Worm (Caenorhabditis elegans) whole organism, young adult: ENCODE data around the gene T25E4.2.
"Not testable (repeated sequence)": the region's sequence is repeated elsewhere in the genome, so short reads cannot be mapped to it uniquely, and the experiment has no call there.

ENCODE experiments used
- F23B12.7 ChIP-seq: sonication (generic microtip); optimal IDR thresholded peaks from 2 replicates; lab custom pipeline; 2017; ENCODE audit warnings: missing genetic modification characterization, mild to moderate bottlenecking, missing compliant biosample characterization, antibody characterized with exemption, moderate library complexity; ENCODE audit not compliant: insufficient read depth
- F49E8.2 ChIP-seq: sonication (generic microtip); optimal IDR thresholded peaks from 3 replicates; lab custom pipeline; 2017; ENCODE audit warnings: missing genetic modification characterization, mild to moderate bottlenecking, missing compliant biosample characterization, antibody characterized with exemption, moderate library complexity; ENCODE audit not compliant: insufficient read depth
- ama-1 ChIP-seq, 3 experiments: fragments of 150-350 bp in 1 of 3; sonication (generic microtip) in 2 of 3; optimal IDR thresholded peaks; 2 replicates each; lab custom pipeline; 2014 to 2018; ENCODE audit warnings: missing biosample characterization in 2 of 3, missing genetic modification characterization in 2 of 3, missing genetic modification reagents in 2 of 3
- aptf-2 ChIP-seq: fragments of 200-800 bp; sonication (Bioruptor generic); conservative IDR thresholded peaks from 2 replicates; pipeline ENCODE4 v1.3.6; 2022; ENCODE audit warnings: missing genetic modification reagents, missing genetic modification characterization, missing compliant biosample characterization
- ets-4 ChIP-seq: fragments of 200-800 bp; sonication (Bioruptor generic); optimal IDR thresholded peaks from 2 replicates; lab custom pipeline; 2018; ENCODE audit warnings: mild to moderate bottlenecking, missing genetic modification characterization, missing compliant biosample characterization
- let-526 ChIP-seq: fragments of 200-800 bp; sonication (Bioruptor generic); IDR thresholded peaks from 2 replicates; pipeline ENCODE4 v1.3.6; 2022; ENCODE audit warnings: missing genetic modification reagents, missing genetic modification characterization, missing compliant biosample characterization
- lin-40 ChIP-seq: sonication (generic microtip); optimal IDR thresholded peaks from 2 replicates; lab custom pipeline; 2016; ENCODE audit warnings: missing genetic modification characterization, mild to moderate bottlenecking, missing compliant biosample characterization, missing genotype, missing genetic modification reagents
- mes-4 ChIP-seq: sonication (generic microtip); optimal IDR thresholded peaks from 2 replicates; lab custom pipeline; 2016; ENCODE audit warnings: missing genotype, missing genetic modification characterization, missing compliant biosample characterization
- nhr-80 ChIP-seq: sonication (generic microtip); optimal IDR thresholded peaks from 2 replicates; lab custom pipeline; 2016; ENCODE audit warnings: missing genetic modification characterization, missing compliant biosample characterization
- pha-4 ChIP-seq: fragments of 150-350 bp; sonication (generic microtip); optimal IDR thresholded peaks from 2 replicates; lab custom pipeline; 2014; ENCODE audit warnings: missing biosample characterization, missing genetic modification reagents, missing genetic modification characterization
- snpc-4 ChIP-seq, 5 experiments: fragments of 150-350 bp in 1 of 5; sonication (generic microtip) in 4 of 5; optimal IDR thresholded peaks; 2 replicates each; lab custom pipeline; 2014 to 2018; ENCODE audit warnings: missing genetic modification characterization in 5 of 5, missing biosample characterization in 3 of 5, antibody characterized with exemption in 2 of 5, mild to moderate bottlenecking in 2 of 5, missing compliant biosample characterization in 2 of 5, missing genotype in 2 of 5, moderate library complexity in 2 of 5, missing genetic modification reagents in 1 of 5
- somi-1 ChIP-seq: fragments of 200-800 bp; sonication (Bioruptor generic); optimal IDR thresholded peaks from 2 replicates; lab custom pipeline; 2018; ENCODE audit warnings: mild to moderate bottlenecking, missing genetic modification characterization, missing compliant biosample characterization
- unc-62 ChIP-seq: fragments of 150-350 bp; optimal IDR thresholded peaks from 2 replicates; lab custom pipeline; 2014; ENCODE audit warnings: missing biosample characterization, missing genetic modification reagents, missing genetic modification characterization
- ztf-3 ChIP-seq: fragments of 200-800 bp; sonication (Bioruptor generic); optimal IDR thresholded peaks from 2 replicates; lab custom pipeline; 2018; ENCODE audit warnings: mild to moderate bottlenecking, missing genetic modification characterization, missing compliant biosample characterization

DNA sequence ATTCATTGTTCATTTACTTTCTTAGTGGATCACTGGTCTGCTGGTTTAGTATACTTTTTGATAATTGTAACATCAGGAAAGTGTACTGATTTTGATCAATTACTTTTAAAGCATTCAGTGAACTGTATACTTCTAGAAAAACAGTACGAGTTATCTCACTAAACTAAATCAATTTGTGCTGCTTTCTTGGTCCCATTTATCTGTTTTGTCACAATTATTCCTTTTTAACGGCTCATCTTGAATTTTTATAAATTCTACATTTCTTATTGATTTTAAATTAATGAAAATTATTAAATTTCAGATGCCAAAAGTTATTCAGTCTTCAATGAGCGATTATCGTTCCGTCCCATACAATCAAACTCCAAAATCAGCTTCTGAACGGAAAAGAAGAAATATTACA, 47.3 kb downstream of the T25E4.2 start, which contains the start of gene hlh-25:
- TF ChIP-seq lin-40 (tag; lab: Kevin White, UChicago); somi-1 (GFP tag; lab: Kevin White, UChicago); F49E8.2 (tag; lab: Kevin White, UChicago); unc-62 (GFP tag; lab: Kevin White, UChicago); nhr-80 (tag; lab: Kevin White, UChicago); F23B12.7; ztf-3 (GFP tag; lab: Kevin White, UChicago); aptf-2 (GFP tag; lab: Robert Waterston, UW); let-526 (GFP tag; lab: Robert Waterston, UW); snpc-4 (GFP tag; optimal IDR thresholded peaks at IDR 0.05; lab: Kevin White, UChicago); snpc-4 (tag; optimal IDR thresholded peaks at IDR 0.05; lab: Kevin White, UChicago); mes-4; ama-1 (optimal IDR thresholded peaks at IDR 0.05; lab: Kevin White, UChicago); ama-1 (GFP tag; optimal IDR thresholded peaks at IDR 0.05; lab: Kevin White, UChicago); pha-4 (tag; lab: Kevin White, UChicago); ets-4 (GFP tag; lab: Kevin White, UChicago): not testable (repeated sequence)
